Fruit fly (Drosophila melanogaster): Measurements from ENCODE around the gene Naa30A.

Naa30A gene

DNA sequence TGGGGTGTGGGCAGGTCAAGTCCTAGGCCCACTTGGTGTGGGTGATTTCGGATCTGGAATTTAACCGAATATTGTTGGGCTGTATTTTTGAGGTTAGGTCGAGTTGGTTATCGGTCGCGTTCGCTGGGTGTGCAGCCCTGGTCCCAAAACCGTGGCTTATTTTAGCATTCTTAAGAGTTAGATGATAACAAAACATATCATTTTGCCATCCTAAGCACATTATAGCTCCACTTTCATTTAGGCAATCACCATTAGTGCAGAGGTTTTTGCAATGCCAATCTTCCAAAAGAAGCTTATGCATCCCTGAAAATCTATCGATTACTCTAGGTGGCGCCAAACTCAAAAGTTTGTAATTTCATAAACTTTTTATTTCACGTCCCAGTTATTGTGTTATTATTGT lies 7.3 kb downstream of the Naa30A start, which contains the start of gene MTPAP (continued):
- TF ChIP-seq mam (GFP tag; optimal IDR thresholded peaks at IDR 0.05), result peak; percentile 13
- TF ChIP-seq CG5245 (GFP tag; optimal IDR thresholded peaks at IDR 0.05), result no peak
- no peak for TF ChIP-seq CG9817 (tag; optimal IDR thresholded peaks at IDR 0.05)
- TF ChIP-seq CG1233 (GFP tag; optimal IDR thresholded peaks at IDR 0.05), result no peak
- TF ChIP-seq C15 (GFP tag; IDR thresholded peaks at IDR 0.05), result no peak
- no peak for TF ChIP-seq Lhr (GFP tag; optimal IDR thresholded peaks at IDR 0.05)
- TF ChIP-seq lola (GFP tag; optimal IDR thresholded peaks at IDR 0.05), result peak in 1 of 3 experiments; percentile 4
- peak; percentile 54; the same call in 1 of the 2 replicates for TF ChIP-seq tna (GFP tag; IDR thresholded peaks at IDR 0.05; ENCODE audit: partially characterized antibody)
- TF ChIP-seq crc (GFP tag; optimal IDR thresholded peaks at IDR 0.05), result no peak
- no peak for TF ChIP-seq NFAT (GFP tag; IDR thresholded peaks at IDR 0.05)
- TF ChIP-seq Asciz (GFP tag; optimal IDR thresholded peaks at IDR 0.05), result no peak
- no peak for TF ChIP-seq yki (optimal IDR thresholded peaks at IDR 0.05)
- TF ChIP-seq row (GFP tag; IDR thresholded peaks at IDR 0.05), result peak; percentile 35; the same call in 1 of the 3 replicates
- TF ChIP-seq CG9609 (GFP tag; optimal IDR thresholded peaks at IDR 0.05), result no peak
- TF ChIP-seq CG16779 (GFP tag; IDR thresholded peaks at IDR 0.05), result no peak
- no peak for TF ChIP-seq luna (GFP tag; optimal IDR thresholded peaks at IDR 0.05)
- no peak for TF ChIP-seq croc (GFP tag; conservative IDR thresholded peaks at IDR 0.05)
- no peak for TF ChIP-seq btn (GFP tag; optimal IDR thresholded peaks at IDR 0.05)
- TF ChIP-seq CG17829 (tag; optimal IDR thresholded peaks at IDR 0.05), result peak; percentile 30
- no peak for TF ChIP-seq CG11723 (GFP tag; optimal IDR thresholded peaks at IDR 0.05)
- TF ChIP-seq pnt (GFP tag; optimal IDR thresholded peaks at IDR 0.05), result no peak
- TF ChIP-seq Mad (GFP tag; optimal IDR thresholded peaks at IDR 0.05), result no peak
- no peak for TF ChIP-seq zfh1 (GFP tag; IDR thresholded peaks at IDR 0.05)
- TF ChIP-seq CG15696 (tag; optimal IDR thresholded peaks at IDR 0.05), result no peak
- no peak for TF ChIP-seq Hr3 (GFP tag; optimal IDR thresholded peaks at IDR 0.05)
- TF ChIP-seq bowl (GFP tag; IDR thresholded peaks at IDR 0.05), result no peak
- TF ChIP-seq hb (GFP tag; IDR thresholded peaks at IDR 0.05; ENCODE audit: partially characterized antibody), result peak; percentile 72
- peak; percentile 74 for TF ChIP-seq CG13287 (GFP tag; IDR thresholded peaks at IDR 0.05; ENCODE audit: partially characterized antibody)
- no peak for TF ChIP-seq CG31365 (tag; optimal IDR thresholded peaks at IDR 0.05)
- no peak for TF ChIP-seq Nf-YA (GFP tag; IDR thresholded peaks at IDR 0.05)
- TF ChIP-seq CG10979 (tag; optimal IDR thresholded peaks at IDR 0.05), result peak; percentile 16
- TF ChIP-seq CG8765 (GFP tag; IDR thresholded peaks at IDR 0.05), result no peak
- TF ChIP-seq H15 (GFP tag; IDR thresholded peaks at IDR 0.05), result no peak
- no peak for TF ChIP-seq lbe (GFP tag; optimal IDR thresholded peaks at IDR 0.05)
- TF ChIP-seq Oli (tag; optimal IDR thresholded peaks at IDR 0.05), result no peak
- peak in 1 of 2 experiments; percentile 3 for TF ChIP-seq chif (GFP tag; optimal IDR thresholded peaks at IDR 0.05)
- no peak for TF ChIP-seq HmgD (GFP tag; optimal IDR thresholded peaks at IDR 0.05)
- TF ChIP-seq CG9797 (GFP tag; optimal IDR thresholded peaks at IDR 0.05), result peak; percentile 7
- TF ChIP-seq schlank (tag; optimal IDR thresholded peaks at IDR 0.05), result no peak
- no peak for TF ChIP-seq CG12769 (tag; optimal IDR thresholded peaks at IDR 0.05)
- peak; percentile 14 for TF ChIP-seq CG33557 (GFP tag; optimal IDR thresholded peaks at IDR 0.05)
- TF ChIP-seq fd102C (GFP tag; optimal IDR thresholded peaks at IDR 0.05), result no peak
- TF ChIP-seq HLH3B (GFP tag; IDR thresholded peaks at IDR 0.05), result no peak
- TF ChIP-seq CG30431 (GFP tag; optimal IDR thresholded peaks at IDR 0.05), result no peak
- TF ChIP-seq CG7786 (GFP tag; optimal IDR thresholded peaks at IDR 0.05), result no peak
- peak in 1 of 2 experiments; percentile 39 for TF ChIP-seq dpn (GFP tag; optimal IDR thresholded peaks at IDR 0.05)
- peak; percentile 7 for TF ChIP-seq HmgZ (tag; optimal IDR thresholded peaks at IDR 0.05)
- no peak for TF ChIP-seq E2f1 (GFP tag; IDR thresholded peaks at IDR 0.05)
- TF ChIP-seq Sry-δ (GFP tag; optimal IDR thresholded peaks at IDR 0.05), result peak; percentile 69
- TF ChIP-seq Mes4 (GFP tag; optimal IDR thresholded peaks at IDR 0.05), result peak; percentile 2
- TF ChIP-seq cg (GFP tag; optimal IDR thresholded peaks at IDR 0.05), result no peak
- no peak for TF ChIP-seq CG10543 (GFP tag; optimal IDR thresholded peaks at IDR 0.05)

All from whole organism, embryonic.